Worm (Caenorhabditis elegans): Measurements from ENCODE around the gene F27D9.13.

DNA sequence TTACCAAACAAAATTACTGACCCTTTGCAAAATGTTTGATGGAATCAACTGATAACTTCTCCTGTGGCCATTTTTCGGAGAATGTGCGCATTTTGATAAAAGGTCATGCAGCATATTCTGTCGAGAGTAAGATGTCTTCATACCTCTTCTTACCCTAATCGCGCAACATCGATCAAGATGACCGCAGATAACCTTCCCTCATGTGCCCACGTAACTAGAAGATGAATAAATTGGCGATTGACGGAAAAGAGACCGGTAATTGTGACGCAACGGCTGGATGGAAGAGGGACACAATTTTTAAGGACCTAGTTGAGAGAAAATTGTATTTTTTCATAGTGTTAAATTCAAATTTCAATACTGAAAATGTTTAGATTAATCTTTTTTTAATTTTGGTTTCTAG is 26.4 kb downstream of the F27D9.13 start:
- TF ChIP-seq nhr-77 (tag; optimal IDR thresholded peaks at IDR 0.05), result no peak
- no peak for TF ChIP-seq mdl-1 (tag; optimal IDR thresholded peaks at IDR 0.05)
- TF ChIP-seq nhr-6 (tag; optimal IDR thresholded peaks at IDR 0.05), result no peak
- no peak for TF ChIP-seq nhr-10 (tag; optimal IDR thresholded peaks at IDR 0.05)
